Worm (Caenorhabditis elegans) whole organism, mixed stage, embryonic: ENCODE data around the gene srbc-37.

Source experiments
- flh-1 ChIP-seq: fragments of 200-800 bp; sonication (Bioruptor generic); optimal IDR thresholded peaks from 2 replicates; lab custom pipeline; 2018; ENCODE audit warnings: mild to moderate bottlenecking, missing genetic modification characterization, moderate library complexity, missing compliant biosample characterization
- unc-62 ChIP-seq: fragments of 150-350 bp; optimal IDR thresholded peaks from 2 replicates; lab custom pipeline; 2014; ENCODE audit warnings: missing biosample characterization, missing genetic modification reagents, missing genetic modification characterization

DNA sequence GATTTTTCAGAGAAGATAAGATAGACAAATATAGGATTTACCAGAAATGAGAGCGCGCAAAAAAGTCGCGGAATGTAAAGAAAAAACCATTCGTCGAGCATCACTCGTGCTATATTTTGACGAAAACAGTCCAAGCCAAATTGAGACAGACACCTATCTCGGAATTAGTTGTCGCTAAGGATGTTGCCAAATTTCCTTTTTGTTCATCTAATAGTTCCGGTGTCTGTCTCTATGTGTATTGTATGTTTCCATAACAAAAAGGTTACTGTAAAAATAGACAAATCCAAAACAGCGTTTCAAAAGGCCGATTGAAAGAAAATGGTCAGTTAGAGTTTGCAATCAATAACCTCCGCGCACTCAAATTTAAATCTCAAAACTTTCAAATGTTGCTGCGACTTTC is 7.7 kb upstream of the srbc-37 start, which contains the start of gene srj-53:
- TF ChIP-seq unc-62 (GFP tag; lab: Kevin White, UChicago): no peak
- TF ChIP-seq flh-1: no peak
